Fruit fly (Drosophila melanogaster): ENCODE data around the gene SelR.

SelR gene

DNA sequence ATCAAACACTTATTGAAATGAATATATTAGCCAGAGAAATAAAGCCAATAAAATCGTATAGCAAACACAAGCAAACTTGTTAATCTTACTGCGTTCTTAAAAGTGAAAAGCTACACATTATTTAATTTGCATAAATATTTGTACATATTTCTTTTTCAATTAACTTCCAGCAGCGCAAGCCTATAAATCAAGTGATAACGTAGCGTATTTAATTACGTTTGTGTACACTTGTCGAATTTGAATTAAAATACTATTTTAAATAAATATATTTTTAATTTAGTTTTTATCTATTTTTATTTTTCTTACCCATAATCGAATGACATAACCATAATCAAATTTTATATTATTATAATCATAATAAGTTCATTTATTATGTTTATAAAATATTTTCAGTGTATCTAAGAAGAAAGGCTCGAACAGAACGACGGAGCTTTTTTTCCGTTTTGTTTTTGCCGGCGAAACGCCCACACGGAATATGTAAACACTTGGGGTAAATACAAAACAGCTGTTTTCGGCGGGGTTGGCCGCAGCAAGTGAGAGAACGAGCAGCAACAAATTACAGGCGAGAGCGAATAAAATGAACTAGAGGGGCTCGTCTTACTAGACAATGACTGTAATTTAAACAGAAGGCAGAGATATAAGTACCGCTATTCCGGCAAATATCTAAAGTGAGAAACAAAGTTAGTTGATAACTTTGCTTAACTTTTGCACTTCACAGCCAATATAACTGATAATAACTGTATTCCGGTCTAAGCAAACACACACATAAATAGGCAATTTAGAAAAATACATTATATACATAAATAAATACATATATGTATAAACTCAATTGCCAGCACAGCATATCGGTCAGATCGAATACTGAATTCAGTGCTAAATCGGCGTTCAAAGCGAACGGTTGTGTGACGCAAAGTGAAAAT, 7.3 kb upstream of the SelR start, which contains the start of gene Sodh2 (continued):
- TF ChIP-seq CG7928 (GFP tag; optimal IDR thresholded peaks at IDR 0.05) (peak; percentile 52), CoRest (tag; optimal IDR thresholded peaks at IDR 0.05) (peak; percentile 70), CG6854 (GFP tag; optimal IDR thresholded peaks at IDR 0.05) (peak; percentile 83), Doc2 (GFP tag; IDR thresholded peaks at IDR 0.05) (no peak), CG4854 (GFP tag; optimal IDR thresholded peaks at IDR 0.05) (peak; percentile 44), Pdp1 (GFP tag; optimal IDR thresholded peaks at IDR 0.05) (peak; percentile 30 to 59), CG15601 (tag; optimal IDR thresholded peaks at IDR 0.05) (peak; percentile 59), CG3163 (GFP tag; optimal IDR thresholded peaks at IDR 0.05) (peak; percentile 33), CG7839 (tag; optimal IDR thresholded peaks at IDR 0.05) (peak; percentile 77), CG4360 (GFP tag; IDR thresholded peaks at IDR 0.05) (no peak), sim (GFP tag; IDR thresholded peaks at IDR 0.05) (no peak; the same call in 1 of the 2 replicates), Myb (GFP tag; optimal IDR thresholded peaks at IDR 0.05) (peak; percentile 57), cato (GFP tag; optimal IDR thresholded peaks at IDR 0.05; ENCODE audit: borderline replicate concordance) (no peak), oc (tag; optimal IDR thresholded peaks at IDR 0.05) (peak; percentile 42), Hsf (GFP tag; optimal IDR thresholded peaks at IDR 0.05) (peak; percentile 67), p53 (GFP tag; optimal IDR thresholded peaks at IDR 0.05) (no peak), nmo (GFP tag; optimal IDR thresholded peaks at IDR 0.05) (peak; percentile 61), peb (GFP tag; IDR thresholded peaks at IDR 0.05) (no peak), gsb (GFP tag; IDR thresholded peaks at IDR 0.05) (peak; percentile 74), Camta (GFP tag; optimal IDR thresholded peaks at IDR 0.05) (peak; percentile 29), D (optimal IDR thresholded peaks at IDR 0.05) (no peak), D (GFP tag; optimal IDR thresholded peaks at IDR 0.05) (peak; percentile 69), cas (GFP tag; IDR thresholded peaks at IDR 0.05) (0 out of 2 replicates have a peak, but pooled peaks have one; percentile 9), Med (GFP tag) (peak; percentile 95), Fer2 (tag; optimal IDR thresholded peaks at IDR 0.05) (peak; percentile 31), fd96Cb (tag; optimal IDR thresholded peaks at IDR 0.05) (peak; percentile 39), CG10565 (GFP tag; optimal IDR thresholded peaks at IDR 0.05) (no peak), yki (optimal IDR thresholded peaks at IDR 0.05) (no peak), CG2678 (tag; optimal IDR thresholded peaks at IDR 0.05) (peak; percentile 89), CG17802 (tag; optimal IDR thresholded peaks at IDR 0.05) (peak; percentile 33), nom (GFP tag; optimal IDR thresholded peaks at IDR 0.05) (peak; percentile 55), CG30431 (GFP tag; optimal IDR thresholded peaks at IDR 0.05) (no peak), CG9817 (tag; optimal IDR thresholded peaks at IDR 0.05) (peak; percentile 79), Dip3 (GFP tag; optimal IDR thresholded peaks at IDR 0.05) (peak; percentile 78), Hey (tag; optimal IDR thresholded peaks at IDR 0.05) (peak; percentile 67), cad (GFP tag; optimal IDR thresholded peaks at IDR 0.05) (no peak), CG16779 (GFP tag; IDR thresholded peaks at IDR 0.05) (peak; percentile 81), h (optimal IDR thresholded peaks at IDR 0.05) (no peak), dmrt11E (tag; optimal IDR thresholded peaks at IDR 0.05) (peak; percentile 25), hkb (optimal IDR thresholded peaks at IDR 0.05) (no peak), hkb (GFP tag; IDR thresholded peaks at IDR 0.05) (peak; percentile 76), CG9215 (GFP tag; IDR thresholded peaks at IDR 0.05) (peak; percentile 61), CG32772 (GFP tag; IDR thresholded peaks at IDR 0.05) (peak; percentile 73), lbe (GFP tag; optimal IDR thresholded peaks at IDR 0.05) (peak; percentile 86), zf30C (GFP tag; optimal IDR thresholded peaks at IDR 0.05) (peak; percentile 64), CG2116 (GFP tag; optimal IDR thresholded peaks at IDR 0.05) (peak; percentile 54), dimm (GFP tag; IDR thresholded peaks at IDR 0.05) (no peak), Sry-β (GFP tag; optimal IDR thresholded peaks at IDR 0.05) (peak; percentile 44), otp (GFP tag; IDR thresholded peaks at IDR 0.05) (peak; percentile 37; the same call in 1 of the 3 replicates), CG1233 (GFP tag; optimal IDR thresholded peaks at IDR 0.05) (peak; percentile 83)

Measured in whole organism, embryonic.